Fruit fly (Drosophila melanogaster): ENCODE measurements around the gene CG31183.

The CG31183 gene

dm6 chr3R:15836864-15837824 lies 38.6 kb downstream of the CG31183 start, which contains the start of the genes ND-23 and spn-E:
TSS of gene ND-23 (minus strand) at chr3R:15837117.
TSS of gene spn-E (plus strand) at chr3R:15837419.
- TF ChIP-seq CG10631 (GFP tag; optimal IDR thresholded peaks at IDR 0.05) (peak; percentile 66), svp (GFP tag) (no peak), Smox (GFP tag; optimal IDR thresholded peaks at IDR 0.05) (no peak), CG6792 (GFP tag; optimal IDR thresholded peaks at IDR 0.05) (peak; percentile 22), Gug (GFP tag; IDR thresholded peaks at IDR 0.05) (0 out of 2 replicates have a peak, but pooled peaks have one; percentile 16), CG6163 (GFP tag; IDR thresholded peaks at IDR 0.05) (0 out of 3 replicates have a peak, but pooled peaks have one; percentile 37), eg (GFP tag; IDR thresholded peaks at IDR 0.05) (0 out of 3 replicates have a peak, but pooled peaks have one; percentile 29), CG34406 (GFP tag; optimal IDR thresholded peaks at IDR 0.05) (peak; percentile 19), vri (GFP tag; optimal IDR thresholded peaks at IDR 0.05) (peak; percentile 66), Met (GFP tag; optimal IDR thresholded peaks at IDR 0.05) (no peak), CG11902 (GFP tag; optimal IDR thresholded peaks at IDR 0.05) (peak; percentile 5), lz (GFP tag; optimal IDR thresholded peaks at IDR 0.05) (peak; percentile 6), salr (GFP tag; optimal IDR thresholded peaks at IDR 0.05) (peak in 1 of 2 experiments; percentile 24), ss (GFP tag; optimal IDR thresholded peaks at IDR 0.05) (no peak), acj6 (GFP tag; optimal IDR thresholded peaks at IDR 0.05) (peak; percentile 35), Ets21C (GFP tag; optimal IDR thresholded peaks at IDR 0.05) (no peak), CG9139 (GFP tag; optimal IDR thresholded peaks at IDR 0.05) (no peak), OdsH (GFP tag; optimal IDR thresholded peaks at IDR 0.05) (peak; percentile 29), CG16779 (tag; optimal IDR thresholded peaks at IDR 0.05) (no peak), spab (GFP tag; optimal IDR thresholded peaks at IDR 0.05) (no peak), CG3032 (tag; optimal IDR thresholded peaks at IDR 0.05) (peak; percentile 69), esn (GFP tag; optimal IDR thresholded peaks at IDR 0.05) (peak; percentile 25), Hr4 (GFP tag; optimal IDR thresholded peaks at IDR 0.05) (no peak), CG8119 (GFP tag; IDR thresholded peaks at IDR 0.05) (no peak), Hr39 (GFP tag; optimal IDR thresholded peaks at IDR 0.05) (no peak), dsx (GFP tag; optimal IDR thresholded peaks at IDR 0.05; ENCODE audit: poor library complexity, severe bottlenecking) (no peak), Eip78C (GFP tag) (peak; percentile 68), CG8632 (GFP tag; optimal IDR thresholded peaks at IDR 0.05) (no peak), CG31627 (GFP tag; optimal IDR thresholded peaks at IDR 0.05) (no peak)

DNA sequence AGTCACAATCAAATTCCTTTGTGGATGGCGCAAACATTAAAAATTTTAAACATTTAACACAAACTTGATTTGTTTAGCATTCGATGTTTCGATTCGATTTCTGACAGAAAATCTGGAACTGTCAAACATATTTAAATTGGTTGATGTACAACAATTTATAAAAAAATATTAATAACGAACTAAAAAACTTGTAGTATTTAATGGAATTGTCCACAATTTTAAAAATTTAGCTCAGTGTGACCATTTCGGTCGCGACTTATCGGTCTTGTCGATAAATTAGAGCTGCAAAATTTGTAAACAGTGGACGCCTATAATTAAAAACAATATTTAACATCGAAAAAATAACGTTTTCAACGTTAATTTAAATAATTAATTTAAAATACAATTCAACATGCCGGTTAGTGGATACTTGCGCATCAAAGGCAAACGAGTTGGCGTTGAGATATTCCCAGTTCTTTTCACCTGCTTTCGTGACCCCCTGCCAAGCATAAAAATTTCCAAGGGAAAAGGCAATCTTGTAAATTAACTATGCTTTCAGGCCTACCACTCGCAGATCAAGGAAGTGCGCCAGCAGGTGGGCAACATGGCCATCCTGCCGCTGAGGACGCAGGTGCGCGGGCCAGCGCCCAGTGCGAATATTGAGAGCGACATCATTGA lies 41.2 kb downstream of the CG31183 start, which contains the start of the genes CG43317 and Arpc3A:
Gene CG43317 (minus strand): TSS at position 51 of the 657 bp plus-strand sequence.
Gene Arpc3A (plus strand): TSS at position 274 of the 657 bp plus-strand sequence.
- TF ChIP-seq CG3919 (GFP tag; optimal IDR thresholded peaks at IDR 0.05): no peak
- TF ChIP-seq topi (GFP tag; optimal IDR thresholded peaks at IDR 0.05): no peak
- TF ChIP-seq esn (GFP tag; optimal IDR thresholded peaks at IDR 0.05): peak; percentile 11

- no peak for TF ChIP-seq Gug (GFP tag; IDR thresholded peaks at IDR 0.05)
- no peak for TF ChIP-seq CG8119 (GFP tag; IDR thresholded peaks at IDR 0.05)
- TF ChIP-seq pdm3 (GFP tag; optimal IDR thresholded peaks at IDR 0.05): no peak
- no peak for TF ChIP-seq Smox (GFP tag; optimal IDR thresholded peaks at IDR 0.05)
Measured at dm6 chr3R:15833332-15833731, 42.4 kb downstream of the CG31183 start, which contains the start of gene CG43318. TSS of gene CG43318 (minus strand) at chr3R:15833432.

DNA sequence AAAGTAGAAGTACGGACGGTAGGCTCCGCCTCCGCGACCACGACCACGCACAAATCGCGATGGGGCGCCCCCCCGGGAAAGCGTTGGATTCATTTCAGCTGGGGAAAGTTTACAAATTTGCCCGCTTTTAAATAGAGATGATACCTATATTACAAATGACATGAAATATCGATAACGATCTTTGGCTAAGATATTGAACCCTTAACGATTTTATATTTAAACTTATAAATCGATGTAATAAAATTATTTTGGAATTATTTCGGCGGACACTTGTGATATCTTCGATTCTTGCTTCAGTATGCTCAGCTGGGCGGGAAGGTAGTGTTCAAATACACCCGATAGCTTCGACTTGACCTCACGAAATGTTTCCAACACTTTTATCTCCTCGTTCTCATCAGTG lies 43.2 kb downstream of the CG31183 start, which contains the start of gene rec:
Gene rec (minus strand): TSS at position 108 of the 400 bp plus-strand sequence.
- TF ChIP-seq CG31627 (GFP tag; optimal IDR thresholded peaks at IDR 0.05): no peak
- TF ChIP-seq achi (GFP tag; optimal IDR thresholded peaks at IDR 0.05): no peak
- TF ChIP-seq OdsH (GFP tag; optimal IDR thresholded peaks at IDR 0.05): no peak
- TF ChIP-seq Lpt (GFP tag; optimal IDR thresholded peaks at IDR 0.05): no peak
- TF ChIP-seq Smox (GFP tag; optimal IDR thresholded peaks at IDR 0.05): no peak
- peak; percentile 11 for TF ChIP-seq Eip78C (GFP tag)
- TF ChIP-seq CG6808 (GFP tag; optimal IDR thresholded peaks at IDR 0.05): no peak

Data from whole organism, prepupa.